Worm (Caenorhabditis elegans) whole organism, L3 larva: ENCODE results near the gene wrt-8.

Experiments
- lsy-12 ChIP-seq: sonication (generic microtip); optimal IDR thresholded peaks from 2 replicates; lab custom pipeline; 2016; ENCODE audit warnings: mild to moderate bottlenecking, missing genetic modification characterization, missing compliant biosample characterization
- mml-1 ChIP-seq: fragments of 150-350 bp; sonication (generic microtip); optimal IDR thresholded peaks from 3 replicates; lab custom pipeline; 2014; ENCODE audit warnings: missing biosample characterization, missing genetic modification characterization
- nhr-11 ChIP-seq: fragments of 150-350 bp; optimal IDR thresholded peaks from 2 replicates; lab custom pipeline; 2014; ENCODE audit warnings: missing biosample characterization, missing genetic modification characterization
- tbx-2 ChIP-seq: sonication (generic microtip); optimal IDR thresholded peaks from 2 replicates; lab custom pipeline; 2016; ENCODE audit warnings: mild to moderate bottlenecking, missing genetic modification characterization, missing compliant biosample characterization
- unc-62 ChIP-seq: fragments of 150-350 bp; sonication (generic microtip); optimal IDR thresholded peaks from 4 replicates; lab custom pipeline; 2014; ENCODE audit warnings: missing biosample characterization, missing genetic modification reagents, missing genetic modification characterization
- ztf-4 ChIP-seq: fragments of 150-350 bp; optimal IDR thresholded peaks from 2 replicates; lab custom pipeline; 2014; ENCODE audit warnings: missing biosample characterization, missing genetic modification characterization

The wrt-8 gene

DNA sequence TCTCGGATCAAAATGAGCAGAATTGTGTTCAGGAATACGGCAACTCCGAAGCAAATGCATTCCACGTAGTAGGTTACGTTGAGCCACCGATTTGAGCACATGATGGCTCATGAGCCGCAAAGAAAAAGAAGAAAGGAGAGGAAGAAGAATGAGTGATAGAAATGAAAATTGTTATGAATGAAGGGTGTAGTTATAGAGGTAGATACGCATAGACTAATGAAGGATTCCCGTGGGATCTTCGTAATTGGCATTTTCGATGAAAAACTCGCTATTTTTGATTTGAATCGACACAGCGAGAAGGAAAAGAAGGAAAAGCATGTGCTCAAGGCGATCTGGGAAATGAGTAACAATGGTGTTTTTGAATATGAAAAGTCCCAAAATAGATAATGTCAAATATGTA lies 50.5 kb downstream of the wrt-8 start, which contains the start of gene str-96:
str-96 (minus strand) TSS at position 101 of the 400 bp plus-strand sequence.
- no peak for TF ChIP-seq nhr-11 (tag; lab: Kevin White, UChicago)
- TF ChIP-seq lsy-12 (tag; lab: Kevin White, UChicago), result no peak
- TF ChIP-seq ztf-4 (tag; lab: Kevin White, UChicago), result no peak
- TF ChIP-seq tbx-2 (tag; lab: Kevin White, UChicago), result no peak
- no peak for TF ChIP-seq unc-62 (GFP tag; lab: Kevin White, UChicago)
- TF ChIP-seq mml-1, result no peak
